Worm (Caenorhabditis elegans) whole organism, L1 larva: Measurements from ENCODE around the gene crls-1.

Source experiments
- C16A3.4 ChIP-seq: fragments of 150-350 bp; optimal IDR thresholded peaks from 2 replicates; lab custom pipeline; 2014; ENCODE audit warnings: missing biosample characterization, missing genetic modification characterization
- aha-1 ChIP-seq: fragments of 150-350 bp; optimal IDR thresholded peaks from 2 replicates; lab custom pipeline; 2014; ENCODE audit warnings: missing biosample characterization, missing genetic modification characterization
- alr-1 ChIP-seq: fragments of 200-800 bp; sonication (Bioruptor generic); optimal IDR thresholded peaks from 2 replicates; lab custom pipeline; 2018; ENCODE audit warnings: borderline replicate concordance, mild to moderate bottlenecking, missing genetic modification characterization, missing compliant biosample characterization
- ama-1 ChIP-seq: fragments of 150-350 bp; optimal IDR thresholded peaks from 2 replicates; lab custom pipeline; 2014
- blmp-1 ChIP-seq: fragments of 150-350 bp; optimal IDR thresholded peaks from 2 replicates; lab custom pipeline; 2014; ENCODE audit warnings: missing biosample characterization, missing genetic modification characterization
- ceh-8 ChIP-seq: fragments of 200-800 bp; sonication (Bioruptor generic); optimal IDR thresholded peaks from 2 replicates; lab custom pipeline; 2018; ENCODE audit warnings: mild to moderate bottlenecking, missing genetic modification characterization, moderate library complexity, missing compliant biosample characterization
- ceh-88 ChIP-seq: fragments of 200-800 bp; sonication (Bioruptor generic); IDR thresholded peaks from 2 replicates; pipeline ENCODE4 v1.3.6; 2022; ENCODE audit warnings: missing genetic modification characterization, missing compliant biosample characterization
- ceh-90 ChIP-seq: sonication (generic microtip); optimal IDR thresholded peaks from 2 replicates; lab custom pipeline; 2016; ENCODE audit warnings: missing genetic modification characterization, missing compliant biosample characterization
- dpl-1 ChIP-seq, 3 experiments: fragments of 150-350 bp in 2 of 3; sonication (generic microtip) in 1 of 3; optimal IDR thresholded peaks; 2 replicates each; lab custom pipeline; 2014 to 2017; ENCODE audit warnings: missing biosample characterization in 3 of 3, missing genetic modification characterization in 3 of 3, missing genetic modification reagents in 3 of 3
- dsc-1 ChIP-seq: sonication (generic microtip); optimal IDR thresholded peaks from 2 replicates; lab custom pipeline; 2016; ENCODE audit warnings: mild to moderate bottlenecking, missing genetic modification characterization, missing compliant biosample characterization
- efl-1 ChIP-seq, 4 experiments: fragments of 150-350 bp; optimal IDR thresholded peaks in 3 of 4; peaks in 1 of 4; 1 replicate in 1 of 4; 2 replicates in 3 of 4; lab custom pipeline; 2014; ENCODE audit warnings: missing biosample characterization in 2 of 4, missing genetic modification characterization in 2 of 4, missing genetic modification reagents in 2 of 4
- ets-5 ChIP-seq: fragments of 200-800 bp; sonication (Bioruptor generic); IDR thresholded peaks from 2 replicates; pipeline ENCODE4 v1.3.6; 2022; ENCODE audit warnings: missing genetic modification characterization, missing compliant biosample characterization
- fos-1 ChIP-seq: fragments of 150-350 bp; optimal IDR thresholded peaks from 2 replicates; lab custom pipeline; 2014; ENCODE audit warnings: missing biosample characterization, missing genetic modification characterization
- hpl-2 ChIP-seq: fragments of 150-350 bp; optimal IDR thresholded peaks from 2 replicates; lab custom pipeline; 2014; ENCODE audit warnings: missing biosample characterization, missing genetic modification reagents, missing genetic modification characterization
- jun-1 ChIP-seq: fragments of 150-350 bp; optimal IDR thresholded peaks from 2 replicates; lab custom pipeline; 2014; ENCODE audit warnings: missing biosample characterization, missing genetic modification reagents, missing genetic modification characterization
- lin-15B ChIP-seq: fragments of 150-350 bp; sonication (generic microtip); optimal IDR thresholded peaks from 3 replicates; lab custom pipeline; 2014; ENCODE audit warnings: missing biosample characterization, missing genetic modification characterization
- lin-35 ChIP-seq, 2 experiments: fragments of 150-350 bp; optimal IDR thresholded peaks; 2 replicates each; lab custom pipeline; 2014; ENCODE audit warnings: missing biosample characterization in 2 of 2, missing genetic modification characterization in 2 of 2, missing genetic modification reagents in 2 of 2
- lir-3 ChIP-seq: sonication (generic microtip); optimal IDR thresholded peaks from 2 replicates; lab custom pipeline; 2016; ENCODE audit warnings: mild to moderate bottlenecking, missing genetic modification characterization, moderate library complexity, missing compliant biosample characterization; ENCODE audit not compliant: poor library complexity
- mab-9 ChIP-seq: fragments of 200-800 bp; sonication (Bioruptor generic); IDR thresholded peaks from 2 replicates; pipeline ENCODE4 v1.3.6; 2022; ENCODE audit warnings: missing genetic modification reagents, missing genetic modification characterization, missing compliant biosample characterization
- mdl-1 ChIP-seq, 2 experiments: fragments of 150-350 bp; optimal IDR thresholded peaks; 2 replicates each; lab custom pipeline; 2014 to 2017; ENCODE audit warnings: missing biosample characterization in 2 of 2, missing genetic modification characterization in 2 of 2, inconsistent platforms in 1 of 2
- mef-2 ChIP-seq: fragments of 150-350 bp; optimal IDR thresholded peaks from 2 replicates; lab custom pipeline; 2014; ENCODE audit warnings: missing biosample characterization, missing genetic modification characterization
- nhr-20 ChIP-seq: sonication (generic microtip); optimal IDR thresholded peaks from 2 replicates; lab custom pipeline; 2016; ENCODE audit warnings: mild to moderate bottlenecking, missing genetic modification characterization, missing compliant biosample characterization
- nhr-28 ChIP-seq: fragments of 150-350 bp; optimal IDR thresholded peaks from 2 replicates; lab custom pipeline; 2014; ENCODE audit warnings: missing biosample characterization, missing genetic modification characterization
- nhr-47 ChIP-seq: sonication (generic microtip); optimal IDR thresholded peaks from 2 replicates; lab custom pipeline; 2016; ENCODE audit warnings: mild to moderate bottlenecking, missing genetic modification characterization, moderate library complexity, missing compliant biosample characterization
- nhr-71 ChIP-seq: sonication (generic microtip); optimal IDR thresholded peaks from 2 replicates; lab custom pipeline; 2016; ENCODE audit warnings: mild to moderate bottlenecking, missing genetic modification characterization, moderate library complexity, missing compliant biosample characterization
- pag-3 ChIP-seq: sonication (generic microtip); optimal IDR thresholded peaks from 2 replicates; lab custom pipeline; 2017; ENCODE audit warnings: missing genetic modification characterization, mild to moderate bottlenecking, missing compliant biosample characterization, antibody characterized with exemption, borderline replicate concordance; ENCODE audit not compliant: insufficient read depth
- pax-3 ChIP-seq: fragments of 200-800 bp; sonication (Bioruptor generic); optimal IDR thresholded peaks from 2 replicates; lab custom pipeline; 2018; ENCODE audit warnings: mild to moderate bottlenecking, missing genetic modification characterization, moderate library complexity, missing compliant biosample characterization
- rnt-1 ChIP-seq: sonication (generic microtip); optimal IDR thresholded peaks from 2 replicates; lab custom pipeline; 2016; ENCODE audit warnings: mild to moderate bottlenecking, missing genetic modification characterization, moderate library complexity, missing compliant biosample characterization
- snu-23 ChIP-seq: sonication (generic microtip); optimal IDR thresholded peaks from 2 replicates; lab custom pipeline; 2016; ENCODE audit warnings: missing genetic modification characterization, missing compliant biosample characterization
- sox-4 ChIP-seq: sonication (generic microtip); optimal IDR thresholded peaks from 2 replicates; lab custom pipeline; 2016; ENCODE audit warnings: missing genetic modification characterization, missing compliant biosample characterization
- sptf-1 ChIP-seq: fragments of 150-350 bp; optimal IDR thresholded peaks from 2 replicates; lab custom pipeline; 2014; ENCODE audit warnings: missing biosample characterization, missing genetic modification characterization
- swsn-7 ChIP-seq: sonication (generic microtip); optimal IDR thresholded peaks from 2 replicates; lab custom pipeline; 2016; ENCODE audit warnings: missing genetic modification characterization, missing compliant biosample characterization
- tlp-1 ChIP-seq: fragments of 150-350 bp; optimal IDR thresholded peaks from 2 replicates; lab custom pipeline; 2014; ENCODE audit warnings: missing biosample characterization, missing genetic modification characterization
- unc-130 ChIP-seq: fragments of 150-350 bp; optimal IDR thresholded peaks from 2 replicates; lab custom pipeline; 2017; ENCODE audit warnings: missing biosample characterization, missing genetic modification characterization, inconsistent platforms
- unc-86 ChIP-seq: sonication (generic microtip); optimal IDR thresholded peaks from 2 replicates; lab custom pipeline; 2016; ENCODE audit warnings: missing genetic modification characterization, missing compliant biosample characterization
- unc-98 ChIP-seq: fragments of 200-800 bp; sonication (Bioruptor generic); IDR thresholded peaks from 2 replicates; pipeline ENCODE4 v1.3.6; 2022; ENCODE audit warnings: missing genetic modification characterization, missing compliant biosample characterization
- zag-1 ChIP-seq: fragments of 150-350 bp; optimal IDR thresholded peaks from 2 replicates; lab custom pipeline; 2014; ENCODE audit warnings: missing biosample characterization, missing genetic modification characterization
- zip-4 ChIP-seq: fragments of 200-800 bp; sonication (Bioruptor generic); optimal IDR thresholded peaks from 2 replicates; lab custom pipeline; 2018; ENCODE audit warnings: mild to moderate bottlenecking, missing genetic modification characterization, moderate library complexity, missing compliant biosample characterization
- ztf-11 ChIP-seq, 2 experiments: sonication (generic microtip); optimal IDR thresholded peaks; 2 replicates each; lab custom pipeline; 2016 to 2017; ENCODE audit warnings: missing genetic modification characterization in 2 of 2, missing biosample characterization in 1 of 2, missing compliant biosample characterization in 1 of 2

The crls-1 gene

DNA sequence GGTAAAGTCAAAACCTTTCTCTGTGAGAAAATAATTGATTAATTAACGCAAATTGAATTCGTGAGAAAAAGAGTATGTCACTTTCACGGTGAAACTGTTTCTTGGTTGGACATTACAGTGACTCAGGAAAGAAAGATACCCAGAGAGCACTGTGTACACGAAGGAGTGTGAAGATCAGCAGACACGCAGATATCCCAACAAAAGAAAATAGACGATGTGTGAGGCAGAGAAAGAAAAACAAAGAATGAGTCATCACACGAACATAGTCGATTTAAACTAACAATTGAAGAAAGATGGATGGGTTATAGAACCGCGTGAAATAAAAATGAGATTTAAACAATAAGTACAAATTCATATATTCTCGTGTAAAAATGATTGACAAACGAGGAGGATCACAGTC is 1.7 kb downstream of the crls-1 start (continued):
- TF ChIP-seq aha-1 (tag; lab: Kevin White, UChicago) (no peak), ama-1 (lab: Kevin White, UChicago) (no peak), nhr-47 (tag; lab: Kevin White, UChicago) (no peak), mab-9 (GFP tag; lab: Robert Waterston, UW) (no peak), tlp-1 (no peak), swsn-7 (tag; lab: Kevin White, UChicago) (no peak), ets-5 (GFP tag; lab: Robert Waterston, UW) (no peak), dsc-1 (tag; lab: Kevin White, UChicago) (no peak), ztf-11 (tag; optimal IDR thresholded peaks at IDR 0.05; lab: Kevin White, UChicago) (no peak), lir-3 (tag; lab: Kevin White, UChicago) (no peak), efl-1 (optimal IDR thresholded peaks at IDR 0.05; lab: Kevin White, UChicago) (peak; percentile 6 to 49), efl-1 (GFP tag; optimal IDR thresholded peaks at IDR 0.05 in 1 of 2; lab: Kevin White, UChicago) (peak in 1 of 2 experiments; percentile 7), pax-3 (no peak), unc-98 (no peak), pag-3 (tag; lab: Kevin White, UChicago) (no peak), mef-2 (tag; lab: Kevin White, UChicago) (no peak), zip-4 (GFP tag; lab: Kevin White, UChicago) (no peak), ceh-8 (no peak), hpl-2 (GFP tag; lab: Kevin White, UChicago) (no peak), sox-4 (tag; lab: Kevin White, UChicago) (no peak), unc-130 (tag; lab: Kevin White, UChicago) (no peak), fos-1 (tag; lab: Kevin White, UChicago) (peak; percentile 94), rnt-1 (tag; lab: Kevin White, UChicago) (no peak), sptf-1 (tag; lab: Kevin White, UChicago) (no peak), ceh-90 (tag; lab: Kevin White, UChicago) (no peak), jun-1 (tag; lab: Kevin White, UChicago) (peak; percentile 71), zag-1 (tag; lab: Kevin White, UChicago) (no peak), alr-1 (tag; lab: Kevin White, UChicago) (no peak), mdl-1 (tag; optimal IDR thresholded peaks at IDR 0.05; lab: Kevin White, UChicago) (no peak)

DNA sequence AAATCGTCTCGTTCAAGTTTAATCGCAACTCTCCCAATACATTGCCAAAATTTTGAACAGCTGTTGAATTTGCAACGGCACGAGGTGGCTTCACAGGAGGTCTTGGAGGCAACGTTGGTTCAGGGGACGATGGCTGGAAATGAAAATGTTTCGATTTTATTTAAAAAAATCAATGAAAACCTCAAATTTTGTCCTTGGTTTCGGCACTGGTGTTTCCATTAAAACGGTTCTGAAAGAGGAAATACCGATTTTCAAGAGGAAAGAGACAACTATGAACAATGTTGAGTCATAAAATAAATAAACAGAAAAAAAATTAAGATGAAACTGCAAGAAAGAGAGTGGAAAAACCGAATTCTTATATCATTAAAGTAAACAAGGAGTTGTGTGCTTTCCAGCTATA is 2.4 kb downstream of the crls-1 start, which contains the start of gene F23H11.4:
Gene F23H11.4, minus strand, starts transcription at position 229 of the 400 bp plus-strand sequence.
- TF ChIP-seq efl-1 (optimal IDR thresholded peaks at IDR 0.05; lab: Kevin White, UChicago) (no peak), efl-1 (GFP tag; optimal IDR thresholded peaks at IDR 0.05 in 1 of 2; lab: Kevin White, UChicago) (peak in 1 of 2 experiments; percentile 71), ceh-88 (GFP tag; lab: Robert Waterston, UW) (no peak), lin-35 (GFP tag; optimal IDR thresholded peaks at IDR 0.05; lab: Kevin White, UChicago) (no peak), ets-5 (GFP tag; lab: Robert Waterston, UW) (no peak), nhr-47 (tag; lab: Kevin White, UChicago) (no peak)

DNA sequence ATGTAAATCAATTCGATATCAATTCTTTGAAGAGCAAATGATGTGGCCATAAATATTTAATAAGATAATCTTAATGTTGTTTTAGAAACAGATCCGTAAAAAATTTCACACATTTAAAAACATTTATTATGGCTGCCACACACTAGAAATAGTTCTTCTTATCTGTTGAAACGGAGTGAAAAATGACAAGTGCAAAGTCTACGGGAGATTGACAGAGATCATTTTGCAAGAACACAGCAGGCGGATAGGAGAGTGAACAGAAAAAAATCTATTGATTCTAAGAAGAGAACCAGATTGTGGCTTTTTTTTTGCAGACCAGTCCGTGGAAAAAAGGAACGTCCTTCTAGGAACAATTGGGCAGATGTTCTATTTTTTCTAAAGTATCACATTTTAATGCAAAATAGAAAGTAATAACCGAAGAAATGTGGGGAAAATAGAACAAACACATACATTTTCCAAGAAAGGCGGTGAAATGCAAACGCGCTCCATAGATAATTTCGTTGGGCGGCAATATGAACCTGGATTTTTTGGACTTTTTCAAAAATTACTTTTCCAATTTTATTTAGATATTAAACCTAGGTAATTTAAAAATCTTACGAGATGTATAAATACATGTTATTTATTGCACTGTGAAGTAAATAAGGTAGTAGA is 8.0 kb downstream of the crls-1 start:
- TF ChIP-seq nhr-47 (tag; lab: Kevin White, UChicago) (peak; percentile 4), ceh-90 (tag; lab: Kevin White, UChicago) (no peak), dpl-1 (GFP tag; optimal IDR thresholded peaks at IDR 0.05; lab: Kevin White, UChicago) (peak; percentile 61 to 81 (median 73)), nhr-20 (peak; percentile 6), lin-35 (GFP tag; optimal IDR thresholded peaks at IDR 0.05; lab: Kevin White, UChicago) (peak; percentile 42 to 87), snu-23 (GFP tag; lab: Kevin White, UChicago) (peak; percentile 3), blmp-1 (tag; lab: Kevin White, UChicago) (peak; percentile 9), nhr-28 (tag; lab: Kevin White, UChicago) (no peak), C16A3.4 (tag; lab: Kevin White, UChicago) (peak; percentile 15), unc-86 (tag; lab: Kevin White, UChicago) (no peak), efl-1 (optimal IDR thresholded peaks at IDR 0.05; lab: Kevin White, UChicago) (peak; percentile 55 to 70), efl-1 (GFP tag; optimal IDR thresholded peaks at IDR 0.05 in 1 of 2; lab: Kevin White, UChicago) (peak; percentile 78 to 97), lin-15B (tag; lab: Kevin White, UChicago) (peak; percentile 42), nhr-71 (tag; lab: Kevin White, UChicago) (peak; percentile 36)
